Worm (Caenorhabditis elegans): ENCODE results near the gene Y12A6A.1.

Y12A6A.1 gene

ce11 chrX:13584725-13585371 lies 36.7 kb downstream of the Y12A6A.1 start, which contains the start of gene unc-84:
Gene unc-84 (plus strand): TSS chrX:13584775.
- TF ChIP-seq egl-27 (tag; optimal IDR thresholded peaks at IDR 0.05) (no peak), snpc-4 (tag; optimal IDR thresholded peaks at IDR 0.05) (no peak), elt-2 (tag; optimal IDR thresholded peaks at IDR 0.05) (peak; percentile 2), nhr-28 (tag; optimal IDR thresholded peaks at IDR 0.05) (no peak), zag-1 (tag; optimal IDR thresholded peaks at IDR 0.05) (no peak), mdl-1 (tag; optimal IDR thresholded peaks at IDR 0.05) (no peak), eor-1 (tag; optimal IDR thresholded peaks at IDR 0.05) (no peak), nhr-77 (tag; optimal IDR thresholded peaks at IDR 0.05) (no peak), lin-15B (tag; optimal IDR thresholded peaks at IDR 0.05) (peak; percentile 16), aly-2 (tag; optimal IDR thresholded peaks at IDR 0.05) (no peak), sea-2 (GFP tag; optimal IDR thresholded peaks at IDR 0.05) (no peak), R02D3.7 (tag; optimal IDR thresholded peaks at IDR 0.05) (no peak), pha-4 (tag; optimal IDR thresholded peaks at IDR 0.05) (peak; percentile 48), pqm-1 (tag; optimal IDR thresholded peaks at IDR 0.05) (no peak), ceh-82 (tag; optimal IDR thresholded peaks at IDR 0.05) (no peak), tbx-2 (tag; optimal IDR thresholded peaks at IDR 0.05) (no peak), fkh-10 (GFP tag; optimal IDR thresholded peaks at IDR 0.05) (no peak), lsy-12 (tag; optimal IDR thresholded peaks at IDR 0.05) (no peak)

ce11 chrX:13583895-13584344 lies 37.6 kb downstream of the Y12A6A.1 start:
- TF ChIP-seq nhr-237 (tag; optimal IDR thresholded peaks at IDR 0.05): no peak
- TF ChIP-seq nhr-43 (tag; optimal IDR thresholded peaks at IDR 0.05; ENCODE audit: poor library complexity, severe bottlenecking): no peak
- TF ChIP-seq lin-39 (tag; optimal IDR thresholded peaks at IDR 0.05): peak; percentile 60
- no peak for TF ChIP-seq aly-2 (tag; optimal IDR thresholded peaks at IDR 0.05)
- TF ChIP-seq egl-27 (tag; optimal IDR thresholded peaks at IDR 0.05): no peak
- no peak for TF ChIP-seq eor-1 (tag; optimal IDR thresholded peaks at IDR 0.05)
- TF ChIP-seq nhr-76 (tag; optimal IDR thresholded peaks at IDR 0.05): no peak
- no peak for TF ChIP-seq sea-2 (GFP tag; optimal IDR thresholded peaks at IDR 0.05)
- no peak for TF ChIP-seq ceh-9 (tag; optimal IDR thresholded peaks at IDR 0.05)
- no peak for TF ChIP-seq snpc-4 (tag; optimal IDR thresholded peaks at IDR 0.05)
- TF ChIP-seq ceh-16 (tag; optimal IDR thresholded peaks at IDR 0.05): no peak
- no peak for TF ChIP-seq skn-1 (tag; optimal IDR thresholded peaks at IDR 0.05)
- TF ChIP-seq elt-3 (tag; optimal IDR thresholded peaks at IDR 0.05): no peak
- no peak for TF ChIP-seq fos-1 (tag; optimal IDR thresholded peaks at IDR 0.05)
- TF ChIP-seq egl-5 (tag; optimal IDR thresholded peaks at IDR 0.05): peak; percentile 47
- no peak for TF ChIP-seq mdl-1 (tag; optimal IDR thresholded peaks at IDR 0.05)
- no peak for TF ChIP-seq zag-1 (tag; optimal IDR thresholded peaks at IDR 0.05)
- TF ChIP-seq fkh-10 (GFP tag; optimal IDR thresholded peaks at IDR 0.05): no peak
- no peak for TF ChIP-seq nhr-12 (tag; optimal IDR thresholded peaks at IDR 0.05)
- TF ChIP-seq daf-12 (tag; optimal IDR thresholded peaks at IDR 0.05): no peak
- TF ChIP-seq nhr-11 (tag; optimal IDR thresholded peaks at IDR 0.05): no peak
- TF ChIP-seq pqm-1 (tag; optimal IDR thresholded peaks at IDR 0.05): no peak
- peak; percentile 32 for TF ChIP-seq jun-1 (tag; optimal IDR thresholded peaks at IDR 0.05)
- TF ChIP-seq unc-62 (GFP tag; optimal IDR thresholded peaks at IDR 0.05): peak; percentile 24
- TF ChIP-seq lin-15B (tag; optimal IDR thresholded peaks at IDR 0.05): no peak
- TF ChIP-seq ZK546.5 (tag; optimal IDR thresholded peaks at IDR 0.05): no peak
- TF ChIP-seq nfya-1 (tag; optimal IDR thresholded peaks at IDR 0.05; ENCODE audit: insufficient read depth): peak; percentile 65
- no peak for TF ChIP-seq tbx-2 (tag; optimal IDR thresholded peaks at IDR 0.05)
- TF ChIP-seq nhr-67 (tag; optimal IDR thresholded peaks at IDR 0.05): no peak
- TF ChIP-seq elt-2 (tag; optimal IDR thresholded peaks at IDR 0.05): peak; percentile 46
- TF ChIP-seq nhr-28 (tag; optimal IDR thresholded peaks at IDR 0.05): no peak
- TF ChIP-seq elt-1 (tag; optimal IDR thresholded peaks at IDR 0.05): no peak
- no peak for TF ChIP-seq ama-1 (optimal IDR thresholded peaks at IDR 0.05)
- peak; percentile 92 for TF ChIP-seq nhr-25 (tag; optimal IDR thresholded peaks at IDR 0.05)
- no peak for TF ChIP-seq lsy-12 (tag; optimal IDR thresholded peaks at IDR 0.05)
- no peak for TF ChIP-seq ceh-82 (tag; optimal IDR thresholded peaks at IDR 0.05)
- peak; percentile 69 for TF ChIP-seq hmg-11 (tag; optimal IDR thresholded peaks at IDR 0.05)
- TF ChIP-seq nhr-77 (tag; optimal IDR thresholded peaks at IDR 0.05): no peak
- no peak for TF ChIP-seq ztf-11 (tag; optimal IDR thresholded peaks at IDR 0.05)
- no peak for TF ChIP-seq unc-39 (tag; optimal IDR thresholded peaks at IDR 0.05)
- TF ChIP-seq R02D3.7 (tag; optimal IDR thresholded peaks at IDR 0.05): no peak
- no peak for TF ChIP-seq mml-1 (tag; optimal IDR thresholded peaks at IDR 0.05)
- TF ChIP-seq pha-4 (tag; optimal IDR thresholded peaks at IDR 0.05): peak; percentile 27
- TF ChIP-seq ceh-28 (tag; optimal IDR thresholded peaks at IDR 0.05): peak; percentile 62
- peak; percentile 29 for TF ChIP-seq nhr-23 (tag; optimal IDR thresholded peaks at IDR 0.05)
- TF ChIP-seq ztf-4 (tag; optimal IDR thresholded peaks at IDR 0.05): no peak
- no peak for TF ChIP-seq fkh-2 (tag; optimal IDR thresholded peaks at IDR 0.05)
